Worm (Caenorhabditis elegans) whole organism, young adult: ENCODE measurements around the gene set-31.

ENCODE experiments used
- F37B4.10 ChIP-seq: fragments of 200-800 bp; sonication (Bioruptor generic); IDR thresholded peaks from 2 replicates; pipeline ENCODE4 v1.3.6; 2022; ENCODE audit warnings: missing genetic modification characterization, missing compliant biosample characterization
- ama-1 ChIP-seq, 3 experiments: fragments of 150-350 bp in 1 of 3; sonication (generic microtip) in 2 of 3; optimal IDR thresholded peaks; 2 replicates each; lab custom pipeline; 2014 to 2018; ENCODE audit warnings: missing biosample characterization in 2 of 3, missing genetic modification characterization in 2 of 3, missing genetic modification reagents in 2 of 3
- cebp-2 ChIP-seq: fragments of 200-800 bp; sonication (Bioruptor generic); IDR thresholded peaks from 2 replicates; pipeline ENCODE4 v1.3.6; 2022; ENCODE audit warnings: missing genetic modification characterization, missing compliant biosample characterization
- chd-7 ChIP-seq: sonication (generic microtip); optimal IDR thresholded peaks from 2 replicates; lab custom pipeline; 2016; ENCODE audit warnings: mild to moderate bottlenecking, missing genetic modification characterization, moderate library complexity, missing compliant biosample characterization
- madf-6 ChIP-seq: fragments of 200-800 bp; sonication (Bioruptor generic); IDR thresholded peaks from 2 replicates; pipeline ENCODE4 v1.3.6; 2022; ENCODE audit warnings: missing genetic modification reagents, missing genetic modification characterization, missing compliant biosample characterization
- nfya-1 ChIP-seq: sonication (generic microtip); optimal IDR thresholded peaks from 2 replicates; lab custom pipeline; 2017; ENCODE audit warnings: antibody characterized with exemption, missing compliant biosample characterization, missing genetic modification characterization, borderline replicate concordance; ENCODE audit not compliant: insufficient read depth
- rcor-1 ChIP-seq: fragments of 200-800 bp; sonication (Bioruptor generic); IDR thresholded peaks from 2 replicates; pipeline ENCODE4 v1.3.6; 2022; ENCODE audit warnings: missing genetic modification reagents, missing genetic modification characterization, missing compliant biosample characterization
- rpc-1 ChIP-seq, 2 experiments: fragments of 150-350 bp in 1 of 2; sonication (generic microtip) in 1 of 2; optimal IDR thresholded peaks; 2 replicates each; lab custom pipeline; 2014 to 2018; ENCODE audit warnings: missing biosample characterization in 1 of 2, missing genetic modification characterization in 1 of 2, missing genetic modification reagents in 1 of 2, missing genotype in 1 of 2
- snpc-4 ChIP-seq, 5 experiments: fragments of 150-350 bp in 1 of 5; sonication (generic microtip) in 4 of 5; optimal IDR thresholded peaks; 2 replicates each; lab custom pipeline; 2014 to 2018; ENCODE audit warnings: missing genetic modification characterization in 5 of 5, missing biosample characterization in 3 of 5, antibody characterized with exemption in 2 of 5, mild to moderate bottlenecking in 2 of 5, missing compliant biosample characterization in 2 of 5, missing genotype in 2 of 5, moderate library complexity in 2 of 5, missing genetic modification reagents in 1 of 5
- sptf-2 ChIP-seq: fragments of 200-800 bp; sonication (Bioruptor generic); optimal IDR thresholded peaks from 2 replicates; lab custom pipeline; 2018; ENCODE audit warnings: mild to moderate bottlenecking, missing genetic modification characterization, missing compliant biosample characterization
- unc-62 ChIP-seq: fragments of 150-350 bp; optimal IDR thresholded peaks from 2 replicates; lab custom pipeline; 2014; ENCODE audit warnings: missing biosample characterization, missing genetic modification reagents, missing genetic modification characterization
- ztf-26 ChIP-seq: sonication (generic microtip); optimal IDR thresholded peaks from 2 replicates; lab custom pipeline; 2017; ENCODE audit warnings: missing genetic modification characterization, missing compliant biosample characterization
- ztf-6 ChIP-seq: fragments of 200-800 bp; sonication (Bioruptor generic); IDR thresholded peaks from 2 replicates; pipeline ENCODE4 v1.3.6; 2022; ENCODE audit warnings: missing genetic modification reagents, missing genetic modification characterization, missing compliant biosample characterization

DNA sequence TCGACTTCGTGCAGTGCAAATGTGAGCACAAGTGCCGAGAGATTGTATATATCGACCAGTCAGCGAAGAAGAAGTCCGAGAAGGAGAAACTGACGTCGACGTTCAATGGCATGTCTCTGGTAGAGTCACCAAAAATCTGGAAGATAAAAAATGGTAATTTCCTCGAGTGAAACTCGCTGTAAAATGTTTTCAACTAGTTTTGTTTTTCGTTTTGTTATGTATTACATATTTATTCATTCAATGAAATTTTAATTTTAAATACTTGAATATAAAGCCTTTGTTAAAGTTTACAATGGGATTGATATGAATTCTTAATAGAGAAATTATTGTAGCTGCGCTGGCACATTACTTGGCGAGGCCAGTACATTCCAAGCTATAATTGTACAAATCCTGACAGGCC, 2.2 kb downstream of the set-31 start:
- TF ChIP-seq madf-6 (GFP tag; lab: Robert Waterston, UW) (no peak), rpc-1 (optimal IDR thresholded peaks at IDR 0.05; lab: Kevin White, UChicago) (no peak), rpc-1 (tag; optimal IDR thresholded peaks at IDR 0.05; lab: Kevin White, UChicago) (no peak), sptf-2 (no peak), rcor-1 (GFP tag; lab: Robert Waterston, UW) (no peak), cebp-2 (no peak), unc-62 (GFP tag; lab: Kevin White, UChicago) (no peak), F37B4.10 (no peak), snpc-4 (GFP tag; optimal IDR thresholded peaks at IDR 0.05; lab: Kevin White, UChicago) (no peak), snpc-4 (tag; optimal IDR thresholded peaks at IDR 0.05; lab: Kevin White, UChicago) (no peak), chd-7 (tag; lab: Kevin White, UChicago) (no peak), nfya-1 (tag; lab: Kevin White, UChicago) (no peak), ztf-26 (no peak), ztf-6 (GFP tag; lab: Robert Waterston, UW) (no peak), ama-1 (optimal IDR thresholded peaks at IDR 0.05; lab: Kevin White, UChicago) (no peak), ama-1 (GFP tag; optimal IDR thresholded peaks at IDR 0.05; lab: Kevin White, UChicago) (peak in 1 of 2 experiments; percentile 58)
